Worm (Caenorhabditis elegans) whole organism, mixed stage, embryonic: ENCODE results near the gene cth-2.
"Not testable (repeated sequence)": the region's sequence is repeated elsewhere in the genome, so short reads cannot be mapped to it uniquely, and the experiment has no call there.

Experiments used
- M03D4.4 ChIP-seq: sonication (generic microtip); optimal IDR thresholded peaks from 2 replicates; lab custom pipeline; 2017; ENCODE audit warnings: mild to moderate bottlenecking, missing genetic modification characterization, missing compliant biosample characterization
- bed-3 ChIP-seq: fragments of 200-800 bp; sonication (Bioruptor generic); optimal IDR thresholded peaks from 3 replicates; lab custom pipeline; 2018; ENCODE audit warnings: mild to moderate bottlenecking, missing genetic modification characterization, moderate library complexity, missing compliant biosample characterization
- blmp-1 ChIP-seq: fragments of 150-350 bp; optimal IDR thresholded peaks from 2 replicates; lab custom pipeline; 2014; ENCODE audit warnings: missing biosample characterization, missing genetic modification characterization
- ceh-39 ChIP-seq: fragments of 150-350 bp; optimal IDR thresholded peaks from 2 replicates; lab custom pipeline; 2014; ENCODE audit warnings: missing biosample characterization, missing genetic modification characterization
- ceh-43 ChIP-seq: fragments of 200-800 bp; sonication (Bioruptor generic); optimal IDR thresholded peaks from 2 replicates; lab custom pipeline; 2018; ENCODE audit warnings: mild to moderate bottlenecking, missing genetic modification characterization, moderate library complexity, missing compliant biosample characterization
- ces-1 ChIP-seq: fragments of 150-350 bp; optimal IDR thresholded peaks from 2 replicates; lab custom pipeline; 2014; ENCODE audit warnings: missing biosample characterization, missing genetic modification reagents, missing genetic modification characterization
- cnd-1 ChIP-seq: fragments of 200-800 bp; sonication (Bioruptor generic); optimal IDR thresholded peaks from 2 replicates; lab custom pipeline; 2018; ENCODE audit warnings: mild to moderate bottlenecking, missing genetic modification characterization, missing compliant biosample characterization
- drap-1 ChIP-seq: fragments of 200-800 bp; sonication (Bioruptor generic); optimal IDR thresholded peaks from 3 replicates; lab custom pipeline; 2018; ENCODE audit warnings: mild to moderate bottlenecking, missing genetic modification characterization, missing compliant biosample characterization
- flh-1 ChIP-seq: fragments of 200-800 bp; sonication (Bioruptor generic); optimal IDR thresholded peaks from 2 replicates; lab custom pipeline; 2018; ENCODE audit warnings: mild to moderate bottlenecking, missing genetic modification characterization, moderate library complexity, missing compliant biosample characterization
- ham-2 ChIP-seq: fragments of 200-800 bp; sonication (Bioruptor generic); optimal IDR thresholded peaks from 2 replicates; lab custom pipeline; 2018; ENCODE audit warnings: mild to moderate bottlenecking, missing genetic modification characterization, missing compliant biosample characterization
- hlh-1 ChIP-seq: fragments of 150-350 bp; optimal IDR thresholded peaks from 2 replicates; lab custom pipeline; 2014; ENCODE audit warnings: missing biosample characterization, missing genetic modification reagents, missing genetic modification characterization
- lin-13 ChIP-seq: fragments of 150-350 bp; optimal IDR thresholded peaks from 2 replicates; lab custom pipeline; 2014; ENCODE audit warnings: missing biosample characterization, missing genetic modification characterization
- lin-32 ChIP-seq: fragments of 200-800 bp; sonication (Bioruptor generic); optimal IDR thresholded peaks from 2 replicates; lab custom pipeline; 2018; ENCODE audit warnings: mild to moderate bottlenecking, missing genetic modification characterization, missing compliant biosample characterization
- lsy-2 ChIP-seq: fragments of 150-350 bp; optimal IDR thresholded peaks from 2 replicates; lab custom pipeline; 2014; ENCODE audit warnings: missing biosample characterization, missing genetic modification characterization
- mls-2 ChIP-seq: sonication (generic microtip); optimal IDR thresholded peaks from 2 replicates; lab custom pipeline; 2016; ENCODE audit warnings: mild to moderate bottlenecking, missing genetic modification characterization, moderate library complexity, missing compliant biosample characterization
- nhr-2 ChIP-seq: fragments of 150-350 bp; optimal IDR thresholded peaks from 2 replicates; lab custom pipeline; 2014; ENCODE audit warnings: missing biosample characterization, missing genetic modification characterization
- nhr-76 ChIP-seq: sonication (generic microtip); optimal IDR thresholded peaks from 2 replicates; lab custom pipeline; 2017; ENCODE audit warnings: missing biosample characterization, missing genetic modification characterization
- pha-4 ChIP-seq: fragments of 150-350 bp; optimal IDR thresholded peaks from 2 replicates; lab custom pipeline; 2018; ENCODE audit warnings: missing biosample characterization, missing genetic modification reagents, missing genetic modification characterization
- sptf-1 ChIP-seq: sonication (generic microtip); optimal IDR thresholded peaks from 2 replicates; lab custom pipeline; 2017; ENCODE audit warnings: mild to moderate bottlenecking, missing genetic modification characterization, moderate library complexity, missing compliant biosample characterization
- unc-62 ChIP-seq: fragments of 150-350 bp; optimal IDR thresholded peaks from 2 replicates; lab custom pipeline; 2014; ENCODE audit warnings: missing biosample characterization, missing genetic modification reagents, missing genetic modification characterization
- zip-8 ChIP-seq: fragments of 150-350 bp; optimal IDR thresholded peaks from 2 replicates; lab custom pipeline; 2014; ENCODE audit warnings: missing biosample characterization, missing genetic modification characterization
- ztf-11 ChIP-seq: fragments of 150-350 bp; optimal IDR thresholded peaks from 2 replicates; lab custom pipeline; 2014; ENCODE audit warnings: missing biosample characterization, missing genetic modification characterization

Gene cth-2

DNA sequence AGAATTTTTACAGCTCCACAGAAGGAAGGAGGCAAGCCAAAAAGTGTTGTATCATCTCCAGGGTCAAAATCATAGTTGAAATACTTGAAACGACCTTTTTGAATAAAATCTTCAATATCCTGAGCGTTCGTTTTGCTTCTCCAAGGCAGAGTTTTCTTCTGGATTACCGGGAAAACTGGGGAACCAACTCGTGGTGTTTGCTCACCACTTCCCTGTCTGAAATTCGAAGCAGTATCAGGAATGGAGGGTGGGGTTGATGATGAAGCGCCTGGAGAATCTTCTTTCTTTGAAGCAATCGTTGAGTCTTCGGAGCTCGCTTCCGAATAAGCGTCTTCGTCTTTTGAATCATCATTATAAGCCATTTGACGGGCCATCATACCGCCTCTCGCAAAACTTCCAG lies 45.4 kb upstream of the cth-2 start:
- TF ChIP-seq lsy-2 = no peak
- TF ChIP-seq blmp-1 (tag; lab: Kevin White, UChicago) = no peak

DNA sequence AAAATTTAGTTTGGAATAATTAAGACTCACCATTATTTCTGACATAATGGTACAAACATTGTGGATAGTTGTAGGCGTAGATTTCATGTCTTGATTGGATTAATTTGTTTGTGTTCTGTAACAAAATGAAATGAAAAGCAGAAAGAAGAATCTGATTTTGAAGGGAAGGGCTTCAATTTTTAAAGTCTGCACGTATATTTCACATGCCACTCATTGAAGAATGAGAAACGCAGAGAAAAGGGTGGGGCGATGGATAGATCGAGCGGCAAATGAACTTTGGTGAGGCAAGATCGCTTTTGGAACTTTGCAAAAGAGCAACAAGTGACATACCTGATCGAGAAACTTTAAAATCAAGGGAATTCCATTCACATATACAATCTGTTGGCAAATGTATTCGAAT lies 44.5 kb upstream of the cth-2 start:
- TF ChIP-seq lin-13 (tag; lab: Kevin White, UChicago) (no peak), pha-4 (tag; lab: Kevin White, UChicago) (no peak), lsy-2 (no peak), mls-2 (tag; lab: Kevin White, UChicago) (no peak), nhr-76 (tag; lab: Kevin White, UChicago) (no peak), unc-62 (no peak), blmp-1 (tag; lab: Kevin White, UChicago) (no peak), hlh-1 (tag; lab: Kevin White, UChicago) (no peak)

DNA sequence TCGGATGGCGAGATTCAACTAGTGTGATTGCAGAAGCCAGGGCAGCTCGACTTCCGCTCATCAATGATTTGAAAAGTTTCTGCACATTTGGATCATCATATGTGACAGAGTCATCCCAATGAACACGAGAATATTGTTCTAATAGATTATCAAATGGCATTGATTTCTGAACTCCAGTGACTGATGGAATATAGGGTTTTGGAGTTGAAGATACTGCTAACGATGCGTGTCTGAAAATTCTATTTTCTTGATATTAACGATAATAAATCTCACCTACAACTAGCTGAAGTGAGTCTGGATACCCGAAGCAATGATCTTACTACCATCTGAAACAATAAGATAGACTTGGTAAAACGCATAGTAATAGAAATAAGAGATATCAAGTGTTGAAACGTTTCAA lies 43.1 kb upstream of the cth-2 start, which contains the start of gene mmaa-1:
Gene mmaa-1, minus strand, starts transcription at position 328 of the 400 bp plus-strand sequence.
- no peak for TF ChIP-seq ceh-39

DNA sequence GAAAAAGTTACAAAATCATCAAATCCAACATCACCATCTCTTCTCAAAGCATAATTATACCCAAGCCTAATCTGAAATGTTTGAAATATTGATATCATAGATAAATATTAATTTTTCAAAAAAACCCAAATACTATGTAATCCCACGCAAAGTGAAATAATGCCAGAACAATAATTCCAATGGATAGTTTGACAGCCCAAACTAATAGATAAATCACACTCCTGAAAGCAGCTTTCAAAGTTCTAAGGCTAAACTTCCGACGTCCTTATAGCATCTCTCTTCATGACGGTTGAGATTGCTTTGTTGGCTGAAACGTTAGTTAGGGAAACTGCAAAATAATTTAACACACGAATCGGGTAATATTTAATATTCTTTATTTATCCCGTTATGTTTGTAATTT lies 41.5 kb upstream of the cth-2 start:
- TF ChIP-seq M03D4.4 (tag; lab: Kevin White, UChicago) (no peak), nhr-2 (tag; lab: Kevin White, UChicago) (no peak), flh-1 (no peak)

DNA sequence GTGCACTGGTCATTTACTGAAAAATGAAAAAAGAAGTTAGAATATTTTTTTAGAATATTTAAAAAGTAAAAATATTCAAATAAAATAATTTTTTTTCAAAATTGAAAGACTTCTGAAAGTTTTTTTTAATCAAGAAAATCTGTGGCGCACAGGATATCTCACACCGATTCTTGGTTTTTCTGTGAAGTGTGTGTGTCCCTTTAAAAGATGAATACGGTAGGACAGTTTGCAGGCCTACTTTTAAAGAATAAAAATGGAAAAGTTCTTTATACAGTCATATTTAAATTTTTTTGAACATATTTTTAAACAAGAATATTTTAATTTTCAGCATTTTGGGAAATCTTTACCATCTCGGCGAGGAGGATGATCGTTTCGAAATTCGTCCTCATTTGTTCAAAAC lies 40.8 kb upstream of the cth-2 start, which contains the start of gene mct-5:
Gene mct-5, minus strand, starts transcription at position 16 of the 400 bp plus-strand sequence.
- no peak for TF ChIP-seq ceh-39
- no peak for TF ChIP-seq pha-4 (tag; lab: Kevin White, UChicago)
- no peak for TF ChIP-seq ces-1 (GFP tag; lab: Kevin White, UChicago)
- TF ChIP-seq ham-2 (GFP tag; lab: Kevin White, UChicago) = no peak
- TF ChIP-seq lin-32 (GFP tag; lab: Kevin White, UChicago) = no peak
- no peak for TF ChIP-seq nhr-2 (tag; lab: Kevin White, UChicago)

DNA sequence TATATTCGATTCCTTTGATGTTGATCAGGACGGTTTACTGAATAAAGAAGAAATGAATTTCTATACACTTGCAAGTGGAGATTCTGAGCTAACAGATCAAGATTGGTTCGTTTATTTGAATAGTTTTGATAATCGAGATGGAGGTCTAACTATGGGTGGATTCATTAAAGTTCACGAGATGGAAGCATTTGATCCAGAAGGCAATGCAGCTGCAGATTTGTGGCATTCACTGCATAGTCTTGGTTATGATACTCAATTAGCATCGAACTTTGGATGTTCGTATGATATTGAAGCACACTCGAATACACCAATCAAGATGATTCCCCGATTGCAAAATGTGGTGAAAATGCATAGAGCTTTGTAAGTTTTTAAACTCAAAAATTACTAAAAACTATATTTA lies 38.2 kb upstream of the cth-2 start:
- TF ChIP-seq nhr-76 (tag; lab: Kevin White, UChicago) (no peak), bed-3 (no peak)

DNA sequence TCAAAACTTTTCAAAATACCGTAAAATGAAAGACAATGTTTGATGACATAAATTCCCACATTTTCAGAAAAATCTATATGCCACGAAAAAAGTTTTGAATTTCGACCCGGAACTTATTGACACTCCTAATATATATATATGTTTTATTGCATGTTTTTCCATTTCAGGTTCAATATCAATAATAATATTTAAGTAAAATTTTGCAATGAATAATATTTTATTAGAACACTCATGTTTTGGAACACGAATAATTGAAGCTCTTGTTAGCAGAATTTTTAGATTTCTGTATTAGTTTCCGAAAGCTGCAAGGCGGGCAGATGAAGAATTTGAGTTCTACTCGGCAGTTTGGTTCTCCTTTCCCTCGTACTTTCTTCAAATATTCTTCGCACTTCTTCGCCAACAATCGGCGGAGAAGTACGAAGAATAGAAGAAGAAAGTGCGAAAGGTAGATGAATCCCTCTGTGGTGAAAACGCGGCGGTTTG lies 35.6 kb upstream of the cth-2 start, which contains the start of gene T02G5.3:
Gene T02G5.3, plus strand, starts transcription at position 51 of the 483 bp plus-strand sequence.
- TF ChIP-seq nhr-76 (tag; lab: Kevin White, UChicago) (no peak), flh-1 (no peak), nhr-2 (tag; lab: Kevin White, UChicago) (no peak), ztf-11 (tag; lab: Kevin White, UChicago) (no peak), drap-1 (GFP tag; lab: Kevin White, UChicago) (no peak)
- TF ChIP-seq, all 35 proteins: peak for 0

DNA sequence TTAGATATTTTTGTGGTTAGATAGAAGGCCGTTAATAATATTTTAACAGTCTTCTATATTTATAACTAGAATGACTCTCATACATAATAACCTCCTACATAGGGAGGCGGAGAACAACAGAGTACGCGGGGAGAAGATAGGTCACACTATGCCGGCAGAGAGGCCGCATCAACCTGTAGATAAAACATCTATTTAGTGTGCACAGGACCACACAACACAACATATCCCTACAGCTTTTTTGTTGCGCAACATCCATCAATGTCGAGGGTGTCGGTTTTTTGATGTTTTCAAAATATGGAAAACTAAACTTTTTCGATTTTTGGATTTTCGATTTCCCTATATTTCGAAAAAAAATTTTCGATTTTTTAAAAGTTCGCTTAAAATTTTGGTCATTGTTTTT lies 33.1 kb upstream of the cth-2 start:
- TF ChIP-seq cnd-1 (tag; lab: Kevin White, UChicago) (peak; percentile 21), zip-8 (tag; lab: Kevin White, UChicago) (peak; percentile 93), lin-13 (tag; lab: Kevin White, UChicago) (no peak), nhr-2 (tag; lab: Kevin White, UChicago) (peak; percentile 78)

DNA sequence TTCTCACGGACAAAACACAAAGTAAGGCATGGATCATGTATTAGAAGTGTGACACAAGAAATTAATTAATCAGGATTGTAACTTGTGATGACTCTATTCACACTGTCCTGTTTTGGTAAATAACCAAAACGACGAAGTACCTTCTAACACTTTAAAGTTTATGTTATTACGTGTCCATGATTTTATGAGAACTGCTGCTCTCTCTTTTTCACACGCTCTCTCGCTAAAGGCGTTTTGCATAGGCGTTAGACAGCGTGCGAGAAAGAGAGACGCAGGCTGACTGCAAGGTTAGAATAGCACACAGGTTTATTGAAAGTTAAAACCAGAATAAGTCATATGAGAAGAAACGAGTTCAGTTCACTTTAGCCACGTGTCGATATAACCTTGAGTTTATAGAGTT lies 32.3 kb upstream of the cth-2 start:
- TF ChIP-seq sptf-1 (tag; lab: Kevin White, UChicago) (no peak), ces-1 (GFP tag; lab: Kevin White, UChicago) (peak; percentile 9)

DNA sequence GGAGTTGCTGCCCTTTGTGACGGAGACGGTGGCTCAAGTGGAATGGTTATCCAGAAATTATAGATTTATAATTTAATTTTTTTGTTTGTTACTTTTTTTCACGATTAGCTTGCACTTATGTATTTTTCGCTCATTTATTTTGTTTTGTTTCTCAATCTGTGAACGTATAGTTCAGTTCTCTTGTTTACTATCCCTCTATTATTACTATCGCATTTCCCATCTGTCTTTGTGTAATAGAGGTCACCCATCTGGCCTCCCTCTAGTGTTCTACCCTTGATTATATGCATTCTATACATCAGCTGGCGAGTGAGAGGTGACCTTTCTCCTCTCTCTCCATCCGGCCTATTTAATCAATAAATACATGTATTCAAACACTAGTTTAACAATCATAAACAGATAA lies 26.3 kb upstream of the cth-2 start, which contains the start of the genes T02G5.14 and T02G5.15:
Gene T02G5.14, plus strand, starts transcription at position 301 of the 400 bp plus-strand sequence.
Gene T02G5.15, plus strand, starts transcription at position 301 of the 400 bp plus-strand sequence.
- TF ChIP-seq ces-1 (GFP tag; lab: Kevin White, UChicago); ceh-43 (GFP tag; lab: Kevin White, UChicago); ztf-11 (tag; lab: Kevin White, UChicago): not testable (repeated sequence)
- TF ChIP-seq, all 35 proteins: peak for 0; not testable (repeated sequence) for 35
